Fruit fly (Drosophila melanogaster) whole organism, embryonic: ENCODE measurements around the gene CG7058.

ENCODE experiments used
- Atf-2 ChIP-seq: fragments of 200-800 bp; sonication (Bioruptor generic); optimal IDR thresholded peaks from 2 replicates; lab custom pipeline; 2016; ENCODE audit warnings: missing biosample characterization, missing genetic modification characterization
- Atf6 ChIP-seq: fragments of 200-800 bp; sonication (Bioruptor generic); IDR thresholded peaks from 2 replicates; pipeline ENCODE4 v1.3.6; 2022; ENCODE audit warnings: missing biosample characterization, missing genetic modification characterization
- Bdp1 ChIP-seq: fragments of 200-800 bp; sonication (Bioruptor generic); optimal IDR thresholded peaks from 3 replicates; lab custom pipeline; 2016; ENCODE audit warnings: missing biosample characterization, missing genetic modification characterization
- Bgb ChIP-seq: fragments of 200-800 bp; sonication (Bioruptor generic); IDR thresholded peaks from 2 replicates; pipeline ENCODE4 v1.3.6; 2022; ENCODE audit warnings: missing biosample characterization, missing genetic modification characterization; ENCODE audit not compliant: partially characterized antibody
- C15 ChIP-seq: fragments of 200-800 bp; sonication (Bioruptor generic); IDR thresholded peaks from 3 replicates; pipeline ENCODE4 v1.3.6; 2022; ENCODE audit warnings: missing biosample characterization, missing genetic modification characterization
- CG10147 ChIP-seq: fragments of 200-800 bp; sonication (Bioruptor generic); optimal IDR thresholded peaks from 2 replicates; lab custom pipeline; 2019; ENCODE audit warnings: missing biosample characterization, mild to moderate bottlenecking, missing genetic modification characterization, moderate library complexity
- CG10366 ChIP-seq: fragments of 200-800 bp; sonication (Bioruptor generic); IDR thresholded peaks from 2 replicates; pipeline ENCODE4 v1.3.6; 2022; ENCODE audit warnings: missing biosample characterization, missing genetic modification characterization
- CG17802 ChIP-seq: fragments of 200-800 bp; sonication (Bioruptor generic); optimal IDR thresholded peaks from 2 replicates; lab custom pipeline; 2018; ENCODE audit warnings: missing biosample characterization, mild to moderate bottlenecking, missing genetic modification characterization, moderate library complexity
- CG2199 ChIP-seq: fragments of 200-800 bp; sonication (Bioruptor generic); IDR thresholded peaks from 3 replicates; pipeline ENCODE4 v1.3.6; 2022; ENCODE audit warnings: missing biosample characterization, missing genetic modification characterization
- CG31365 ChIP-seq: fragments of 200-800 bp; sonication (Bioruptor generic); optimal IDR thresholded peaks from 2 replicates; lab custom pipeline; 2018; ENCODE audit warnings: missing biosample characterization, mild to moderate bottlenecking, missing genetic modification characterization
- CG32772 ChIP-seq: fragments of 200-800 bp; sonication (Bioruptor generic); IDR thresholded peaks from 2 replicates; pipeline ENCODE4 v1.3.6; 2022; ENCODE audit warnings: missing biosample characterization, missing genetic modification characterization
- CG3726 ChIP-seq: fragments of 200-800 bp; sonication (Bioruptor generic); IDR thresholded peaks from 3 replicates; pipeline ENCODE4, ENCODE4 v1.3.6; 2022; ENCODE audit warnings: missing biosample characterization, missing genetic modification characterization
- CG5245 ChIP-seq: fragments of 200-800 bp; sonication (Bioruptor generic); optimal IDR thresholded peaks from 3 replicates; lab custom pipeline; 2016; ENCODE audit warnings: missing biosample characterization, missing genetic modification characterization
- CG6654 ChIP-seq: fragments of 200-800 bp; sonication (Bioruptor generic); optimal IDR thresholded peaks from 2 replicates; lab custom pipeline; 2017; ENCODE audit warnings: missing biosample characterization, mild to moderate bottlenecking, missing genetic modification characterization
- CG6791 ChIP-seq: fragments of 200-800 bp; sonication (Bioruptor generic); IDR thresholded peaks from 3 replicates; pipeline ENCODE4 v1.3.6; 2022; ENCODE audit warnings: missing biosample characterization, missing genetic modification characterization; ENCODE audit not compliant: partially characterized antibody
- CG7987 ChIP-seq: fragments of 200-800 bp; sonication (Bioruptor generic); optimal IDR thresholded peaks from 2 replicates; lab custom pipeline; 2018; ENCODE audit warnings: missing biosample characterization, mild to moderate bottlenecking, missing genetic modification characterization, moderate library complexity
- CG8089 ChIP-seq: fragments of 200-800 bp; sonication (Bioruptor generic); optimal IDR thresholded peaks from 3 replicates; lab custom pipeline; 2016; ENCODE audit warnings: missing biosample characterization, missing genetic modification characterization
- CG8281 ChIP-seq: fragments of 200-800 bp; sonication (Bioruptor generic); optimal IDR thresholded peaks from 2 replicates; lab custom pipeline; 2018; ENCODE audit warnings: missing biosample characterization, mild to moderate bottlenecking, missing genetic modification characterization, moderate library complexity
- CG8359 ChIP-seq: fragments of 200-800 bp; sonication (Bioruptor generic); optimal IDR thresholded peaks from 2 replicates; lab custom pipeline; 2017; ENCODE audit warnings: missing biosample characterization, mild to moderate bottlenecking, missing genetic modification characterization, borderline replicate concordance
- CG9932 ChIP-seq: fragments of 200-800 bp; sonication (Bioruptor generic); IDR thresholded peaks from 2 replicates; pipeline ENCODE4 v1.3.6; 2022; ENCODE audit warnings: missing biosample characterization, missing genetic modification characterization
- Camta ChIP-seq: fragments of 200-800 bp; sonication (Bioruptor generic); optimal IDR thresholded peaks from 2 replicates; lab custom pipeline; 2016; ENCODE audit warnings: missing biosample characterization, missing genetic modification characterization
- Ets65A ChIP-seq: fragments of 200-800 bp; sonication (Bioruptor generic); peaks from one replicate; lab custom pipeline; 2016; ENCODE audit warnings: missing biosample characterization, missing genetic modification characterization
- Hr3 ChIP-seq: fragments of 200-800 bp; sonication (Bioruptor generic); optimal IDR thresholded peaks from 3 replicates; lab custom pipeline; 2016; ENCODE audit warnings: missing biosample characterization, missing genetic modification characterization
- Hr78 ChIP-seq, 2 experiments: fragments of 200-800 bp in 1 of 2; fragments of >200 bp in 1 of 2; sonication (Bioruptor generic) in 1 of 2; optimal IDR thresholded peaks; 2 replicates each; lab custom pipeline; 2017 to 2019; ENCODE audit warnings: missing biosample characterization in 2 of 2, missing genetic modification characterization in 2 of 2, mild to moderate bottlenecking in 1 of 2, moderate library complexity in 1 of 2
- Jarid2 ChIP-seq: fragments of 200-800 bp; sonication (Bioruptor generic); optimal IDR thresholded peaks from 3 replicates; lab custom pipeline; 2017; ENCODE audit warnings: mild to moderate bottlenecking, missing biosample characterization, missing genetic modification reagents, missing genetic modification characterization
- MESR4 ChIP-seq: fragments of 200-800 bp; sonication (Bioruptor generic); optimal IDR thresholded peaks from 2 replicates; lab custom pipeline; 2018; ENCODE audit warnings: missing biosample characterization, mild to moderate bottlenecking, missing genetic modification characterization, moderate library complexity
- MTF-1 ChIP-seq: fragments of 200-800 bp; sonication (Bioruptor generic); optimal IDR thresholded peaks from 2 replicates; lab custom pipeline; 2018; ENCODE audit warnings: missing biosample characterization, mild to moderate bottlenecking, missing genetic modification characterization, borderline replicate concordance
- Med ChIP-seq: fragments of 200-800 bp; sonication (Bioruptor generic); peaks from one replicate; lab custom pipeline; 2016; ENCODE audit warnings: missing biosample characterization, missing genetic modification characterization, mild to moderate bottlenecking, inconsistent platforms, moderate library complexity
- Meics ChIP-seq: fragments of 200-800 bp; sonication (Bioruptor generic); optimal IDR thresholded peaks from 2 replicates; lab custom pipeline; 2017; ENCODE audit warnings: missing biosample characterization, mild to moderate bottlenecking, missing genetic modification characterization
- Nf-YC ChIP-seq: fragments of 200-800 bp; optimal IDR thresholded peaks from 3 replicates; lab custom pipeline; 2019; ENCODE audit warnings: missing biosample characterization, mild to moderate bottlenecking, missing genetic modification characterization, moderate library complexity
- Sox102F ChIP-seq: fragments of 200-800 bp; sonication (Bioruptor generic); optimal IDR thresholded peaks from 2 replicates; lab custom pipeline; 2018; ENCODE audit warnings: missing biosample characterization, mild to moderate bottlenecking, missing genetic modification characterization, moderate library complexity
- Spps ChIP-seq: fragments of 200-800 bp; sonication (Bioruptor generic); optimal IDR thresholded peaks from 2 replicates; lab custom pipeline; 2018; ENCODE audit warnings: missing biosample characterization, mild to moderate bottlenecking, missing genetic modification characterization
- amos ChIP-seq: fragments of 200-800 bp; sonication (Bioruptor generic); IDR thresholded peaks from 2 replicates; pipeline ENCODE4 v1.3.6; 2022; ENCODE audit warnings: missing biosample characterization, missing genetic modification characterization; ENCODE audit not compliant: partially characterized antibody
- ase ChIP-seq: fragments of 200-800 bp; sonication (Bioruptor generic); IDR thresholded peaks from 3 replicates; pipeline ENCODE4 v1.3.6; 2022; ENCODE audit warnings: missing biosample characterization, missing genetic modification characterization
- bsh ChIP-seq, 2 experiments: fragments of 200-800 bp; sonication (Bioruptor generic); optimal IDR thresholded peaks; 2 replicates each; lab custom pipeline; 2017 to 2018; ENCODE audit warnings: mild to moderate bottlenecking in 2 of 2, missing biosample characterization in 2 of 2, missing genetic modification characterization in 2 of 2, moderate library complexity in 1 of 2
- cg ChIP-seq: fragments of 200-800 bp; sonication (Bioruptor generic); optimal IDR thresholded peaks from 3 replicates; lab custom pipeline; 2019; ENCODE audit warnings: missing biosample characterization, mild to moderate bottlenecking, missing genetic modification characterization, moderate library complexity
- chinmo ChIP-seq: fragments of 200-800 bp; sonication (Bioruptor generic); IDR thresholded peaks from 4 replicates; pipeline ENCODE4 v1.3.6; 2022; ENCODE audit warnings: missing biosample characterization, missing genetic modification characterization; ENCODE audit not compliant: partially characterized antibody
- dan ChIP-seq: fragments of 200-800 bp; sonication (Bioruptor generic); IDR thresholded peaks from 2 replicates; pipeline ENCODE4 v1.3.6; 2022; ENCODE audit warnings: missing biosample characterization, missing genetic modification characterization
- eyg ChIP-seq: fragments of 200-800 bp; sonication (Bioruptor generic); optimal IDR thresholded peaks from 3 replicates; lab custom pipeline; 2016; ENCODE audit warnings: missing biosample characterization, missing genetic modification characterization
- gsb ChIP-seq: fragments of 200-800 bp; sonication (Bioruptor generic); IDR thresholded peaks from 2 replicates; pipeline ENCODE4 v1.3.6; 2022; ENCODE audit warnings: missing biosample characterization, missing genetic modification characterization
- insv ChIP-seq, 2 experiments: fragments of 200-800 bp; sonication (Bioruptor generic); optimal IDR thresholded peaks; 3 replicates each; lab custom pipeline; 2016 to 2018; ENCODE audit warnings: missing biosample characterization in 2 of 2, missing genetic modification characterization in 2 of 2
- odd ChIP-seq: fragments of 200-800 bp; sonication (Bioruptor generic); optimal IDR thresholded peaks from 2 replicates; lab custom pipeline; 2017; ENCODE audit warnings: missing biosample characterization, mild to moderate bottlenecking, missing genetic modification characterization
- p53 ChIP-seq: fragments of 200-800 bp; sonication (Bioruptor generic); optimal IDR thresholded peaks from 2 replicates; lab custom pipeline; 2016; ENCODE audit warnings: missing biosample characterization, missing genetic modification characterization
- pan ChIP-seq, 4 experiments: fragments of >200 bp in 3 of 4; fragments of 200-800 bp in 1 of 4; sonication (Bioruptor generic) in 1 of 4; optimal IDR thresholded peaks in 3 of 4; IDR thresholded peaks in 1 of 4; 2 replicates each; pipeline versions ENCODE4 v1.3.6 to Lab custom; 2017 to 2022; ENCODE audit warnings: missing biosample characterization in 2 of 4, missing genetic modification characterization in 2 of 4, mixed read lengths in 1 of 4
- phol ChIP-seq: fragments of 200-800 bp; sonication (Bioruptor generic); optimal IDR thresholded peaks from 3 replicates; lab custom pipeline; 2018; ENCODE audit warnings: missing biosample characterization, mild to moderate bottlenecking, missing genetic modification characterization, moderate library complexity
- psq ChIP-seq: fragments of 200-800 bp; sonication (Bioruptor generic); optimal IDR thresholded peaks from 2 replicates; lab custom pipeline; 2017; ENCODE audit warnings: missing biosample characterization, missing genetic modification characterization
- slbo ChIP-seq: fragments of 200-800 bp; sonication (Bioruptor generic); IDR thresholded peaks from 2 replicates; pipeline ENCODE4 v1.3.6; 2022; ENCODE audit warnings: missing biosample characterization, missing genetic modification characterization
- so ChIP-seq: fragments of 200-800 bp; sonication (Bioruptor generic); IDR thresholded peaks from 3 replicates; pipeline ENCODE4 v1.3.6; 2022; ENCODE audit warnings: missing biosample characterization, missing genetic modification characterization
- trh ChIP-seq: fragments of 200-800 bp; sonication (Bioruptor generic); optimal IDR thresholded peaks from 2 replicates; lab custom pipeline; 2016; ENCODE audit warnings: missing biosample characterization, missing genetic modification characterization

Gene CG7058

DNA sequence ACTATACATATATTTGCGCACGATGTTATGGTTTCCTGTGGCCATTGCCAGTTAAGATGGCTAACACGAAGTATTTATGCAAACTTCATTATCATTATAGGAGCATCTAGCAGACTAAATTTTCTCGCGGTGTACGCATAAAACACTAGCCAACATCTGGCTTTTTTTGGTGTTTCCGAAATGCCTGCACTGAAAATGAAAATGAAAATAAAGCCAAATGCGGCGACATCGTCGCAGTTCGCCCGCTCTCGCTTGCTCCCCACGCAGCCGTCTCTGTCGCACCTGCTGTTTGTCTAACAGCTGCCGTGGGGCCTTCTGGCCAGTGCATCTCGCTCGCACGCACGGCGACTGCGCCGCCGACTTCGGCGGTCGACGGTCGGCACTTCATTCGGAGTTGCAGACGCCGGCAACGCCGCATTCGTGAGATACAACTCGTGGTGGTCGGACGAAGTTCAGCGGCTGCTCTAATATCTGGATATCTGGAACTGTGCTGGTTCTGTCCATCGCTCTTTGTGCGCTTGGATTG, 31.6 kb upstream of the CG7058 start, which contains the start of gene CG6891 (continued):
- TF ChIP-seq psq: no peak
- TF ChIP-seq CG10366 (GFP tag; lab: Robert Waterston, UW): 0 out of 2 replicates have a peak, but pooled peaks have one; percentile 24
- no peak for TF ChIP-seq odd (GFP tag; lab: Kevin White, UChicago)
- peak; percentile 71 for TF ChIP-seq Ets65A (GFP tag; lab: Kevin White, UChicago)
- no peak for TF ChIP-seq CG6791 (GFP tag; lab: Robert Waterston, UW)
- TF ChIP-seq CG2199 (GFP tag; lab: Robert Waterston, UW): no peak
- no peak for TF ChIP-seq CG7987 (GFP tag; lab: Kevin White, UChicago)
- TF ChIP-seq MTF-1: no peak
- TF ChIP-seq eyg: no peak
- TF ChIP-seq Hr3 (GFP tag; lab: Kevin White, UChicago): peak; percentile 11
- TF ChIP-seq Jarid2 (GFP tag; lab: Kevin White, UChicago): peak; percentile 65
- TF ChIP-seq Bgb: no peak
- no peak for TF ChIP-seq dan (GFP tag; lab: Robert Waterston, UW)
- TF ChIP-seq CG32772 (GFP tag; lab: Robert Waterston, UW): no peak
- no peak for TF ChIP-seq cg (GFP tag; lab: Kevin White, UChicago)
- TF ChIP-seq CG3726 (GFP tag; lab: Robert Waterston, UW): no peak
- no peak for TF ChIP-seq trh
- TF ChIP-seq pan (optimal IDR thresholded peaks at IDR 0.05; lab: Kevin White, UChicago): no peak
- peak in 1 of 2 experiments; percentile 13 for TF ChIP-seq pan (GFP tag; optimal IDR thresholded peaks at IDR 0.05 in 1 of 2, IDR thresholded peaks at IDR 0.05 in 1 of 2)
- no peak for TF ChIP-seq CG8359
- no peak for TF ChIP-seq CG31365 (tag; lab: Kevin White, UChicago)
- TF ChIP-seq CG6654 (GFP tag; lab: Kevin White, UChicago): no peak
- TF ChIP-seq CG5245 (GFP tag; lab: Kevin White, UChicago): no peak
- TF ChIP-seq Bdp1 (GFP tag; lab: Kevin White, UChicago): peak; percentile 1
- TF ChIP-seq C15 (GFP tag; lab: Robert Waterston, UW): no peak
- 0 out of 2 replicates have a peak, but pooled peaks have one; percentile 25 for TF ChIP-seq amos
- peak; percentile 13; the same call in 1 of the 3 replicates for TF ChIP-seq ase (GFP tag; lab: Robert Waterston, UW)
- TF ChIP-seq Spps: no peak
- TF ChIP-seq Atf-2 (GFP tag; lab: Kevin White, UChicago): no peak
- TF ChIP-seq CG10147: no peak
- no peak for TF ChIP-seq MESR4
- no peak for TF ChIP-seq CG8281 (tag; lab: Kevin White, UChicago)
- TF ChIP-seq p53: no peak
- TF ChIP-seq so (GFP tag; lab: Robert Waterston, UW): peak; percentile 43; the same call in 1 of the 3 replicates
- no peak for TF ChIP-seq CG17802 (tag; lab: Kevin White, UChicago)
- no peak for TF ChIP-seq CG9932 (GFP tag; lab: Robert Waterston, UW)
- no peak for TF ChIP-seq Atf6 (GFP tag; lab: Robert Waterston, UW)
- no peak for TF ChIP-seq gsb (GFP tag; lab: Robert Waterston, UW)
- peak; percentile 14; the same call in 1 of the 2 replicates for TF ChIP-seq slbo
- no peak for TF ChIP-seq Camta (GFP tag; lab: Kevin White, UChicago)
- peak; percentile 30 for TF ChIP-seq Sox102F (GFP tag; lab: Kevin White, UChicago)
- peak; percentile 20 for TF ChIP-seq CG8089 (GFP tag; lab: Kevin White, UChicago)
- TF ChIP-seq Meics (GFP tag; lab: Kevin White, UChicago): no peak
- TF ChIP-seq bsh (GFP tag; optimal IDR thresholded peaks at IDR 0.05; lab: Kevin White, UChicago): peak; percentile 7 to 54
- peak in 1 of 2 experiments; percentile 42 for TF ChIP-seq Hr78 (GFP tag; optimal IDR thresholded peaks at IDR 0.05; lab: Kevin White, UChicago)
- TF ChIP-seq Nf-YC (tag; lab: Kevin White, UChicago): peak; percentile 49
- TF ChIP-seq Med (GFP tag; lab: Kevin White, UChicago): peak; percentile 63
- no peak for TF ChIP-seq insv (GFP tag; optimal IDR thresholded peaks at IDR 0.05; lab: Kevin White, UChicago)
- TF ChIP-seq chinmo (GFP tag; lab: Robert Waterston, UW): peak; percentile 89
- peak; percentile 38 for TF ChIP-seq phol (tag; lab: Kevin White, UChicago)
